Worm (Caenorhabditis elegans) whole organism, L4 larva: ENCODE data around the gene Y67H2A.2.
A peak's percentile ranks its signal among the peaks of the same experiment; 100 is the strongest.

Experiments used
- D1046.2 ChIP-seq: fragments of 200-800 bp; sonication (Bioruptor generic); IDR thresholded peaks from 2 replicates; pipeline ENCODE4 v1.3.6; 2022; ENCODE audit warnings: missing genetic modification characterization, missing compliant biosample characterization
- F10B5.3 ChIP-seq: sonication (generic microtip); optimal IDR thresholded peaks from 2 replicates; lab custom pipeline; 2016; ENCODE audit warnings: mild to moderate bottlenecking, missing genetic modification characterization, missing compliant biosample characterization
- R02D3.7 ChIP-seq: fragments of 150-350 bp; sonication (generic microtip); optimal IDR thresholded peaks from 3 replicates; lab custom pipeline; 2014; ENCODE audit warnings: missing biosample characterization, missing genetic modification characterization
- T26A8.4 ChIP-seq: fragments of 200-800 bp; sonication (Bioruptor generic); IDR thresholded peaks from 2 replicates; pipeline ENCODE4 v1.3.6; 2022; ENCODE audit warnings: missing genetic modification characterization, missing compliant biosample characterization
- Y48G9A.11 ChIP-seq: fragments of 200-800 bp; sonication (Bioruptor generic); IDR thresholded peaks from 2 replicates; pipeline ENCODE4 v1.3.6; 2022; ENCODE audit warnings: missing genetic modification reagents, missing genetic modification characterization, missing compliant biosample characterization
- ZK337.2 ChIP-seq: fragments of 200-800 bp; sonication (Bioruptor generic); IDR thresholded peaks from 2 replicates; pipeline ENCODE4 v1.3.6; 2022; ENCODE audit warnings: missing genetic modification reagents, missing genetic modification characterization, missing compliant biosample characterization
- ZK546.5 ChIP-seq, 2 experiments: sonication (generic microtip); optimal IDR thresholded peaks; 2 replicates each; lab custom pipeline; 2017; ENCODE audit warnings: missing biosample characterization in 2 of 2, missing genetic modification characterization in 2 of 2
- aha-1 ChIP-seq: fragments of 150-350 bp; peaks from one replicate; lab custom pipeline; 2014; ENCODE audit warnings: missing biosample characterization, missing genetic modification characterization
- aly-2 ChIP-seq: sonication (generic microtip); optimal IDR thresholded peaks from 2 replicates; lab custom pipeline; 2018; ENCODE audit warnings: missing biosample characterization, missing genetic modification characterization
- ama-1 ChIP-seq: fragments of 150-350 bp; optimal IDR thresholded peaks from 2 replicates; lab custom pipeline; 2014; ENCODE audit warnings: inconsistent platforms, mixed read lengths
- attf-4 ChIP-seq: sonication (generic microtip); optimal IDR thresholded peaks from 3 replicates; lab custom pipeline; 2017; ENCODE audit warnings: missing biosample characterization, missing genetic modification characterization
- ceh-32 ChIP-seq: sonication (generic microtip); optimal IDR thresholded peaks from 2 replicates; lab custom pipeline; 2016; ENCODE audit warnings: mild to moderate bottlenecking, missing genetic modification characterization, missing compliant biosample characterization; ENCODE audit not compliant: poor library complexity
- ceh-82 ChIP-seq: sonication (generic microtip); optimal IDR thresholded peaks from 2 replicates; lab custom pipeline; 2017; ENCODE audit warnings: missing biosample characterization, missing genetic modification characterization
- ces-1 ChIP-seq: fragments of 150-350 bp; sonication (generic microtip); optimal IDR thresholded peaks from 4 replicates; lab custom pipeline; 2014; ENCODE audit warnings: missing biosample characterization, missing genetic modification reagents, missing genetic modification characterization
- daf-16 ChIP-seq, 3 experiments: sonication (generic microtip); optimal IDR thresholded peaks; 2 replicates each; lab custom pipeline; 2016 to 2017; ENCODE audit warnings: missing genetic modification characterization in 3 of 3, missing genetic modification reagents in 3 of 3, mild to moderate bottlenecking in 2 of 3, missing compliant biosample characterization in 2 of 3, missing biosample characterization in 1 of 3, moderate library complexity in 1 of 3
- daf-19 ChIP-seq: fragments of 200-800 bp; sonication (Bioruptor generic); conservative IDR thresholded peaks from 2 replicates; pipeline ENCODE4 v1.3.6; 2022; ENCODE audit warnings: missing genetic modification characterization, missing compliant biosample characterization
- dmd-9 ChIP-seq: fragments of 200-800 bp; sonication (Bioruptor generic); IDR thresholded peaks from 2 replicates; pipeline ENCODE4 v1.3.6; 2022; ENCODE audit warnings: missing genetic modification reagents, missing genetic modification characterization, missing compliant biosample characterization
- duxl-1 ChIP-seq: sonication (generic microtip); optimal IDR thresholded peaks from 2 replicates; lab custom pipeline; 2016; ENCODE audit warnings: mild to moderate bottlenecking, missing genetic modification characterization, moderate library complexity, missing compliant biosample characterization; ENCODE audit not compliant: poor library complexity
- gei-8 ChIP-seq: fragments of 200-800 bp; sonication (Bioruptor generic); optimal IDR thresholded peaks from 2 replicates; lab custom pipeline; 2018; ENCODE audit warnings: mild to moderate bottlenecking, missing genetic modification characterization, missing compliant biosample characterization
- hif-1 ChIP-seq, 2 experiments: sonication (generic microtip); optimal IDR thresholded peaks; 2 replicates each; lab custom pipeline; 2016 to 2017; ENCODE audit warnings: missing compliant biosample characterization in 2 of 2, missing genetic modification characterization in 2 of 2, missing genetic modification reagents in 2 of 2, missing genotype in 2 of 2, mild to moderate bottlenecking in 1 of 2
- hlh-11 ChIP-seq: fragments of 200-800 bp; sonication (Bioruptor generic); optimal IDR thresholded peaks from 2 replicates; lab custom pipeline; 2018; ENCODE audit warnings: mild to moderate bottlenecking, missing genetic modification characterization, missing compliant biosample characterization
- hlh-30 ChIP-seq: sonication (generic microtip); optimal IDR thresholded peaks from 2 replicates; lab custom pipeline; 2017; ENCODE audit warnings: antibody characterized with exemption, mild to moderate bottlenecking, missing genetic modification characterization, missing compliant biosample characterization; ENCODE audit not compliant: insufficient read depth
- lim-7 ChIP-seq: fragments of 200-800 bp; sonication (Bioruptor generic); IDR thresholded peaks from 2 replicates; pipeline ENCODE4 v1.3.6; 2022; ENCODE audit warnings: missing genetic modification characterization, missing compliant biosample characterization
- lin-1 ChIP-seq: fragments of 200-800 bp; sonication (Bioruptor generic); IDR thresholded peaks from 2 replicates; pipeline ENCODE4 v1.3.6; 2022; ENCODE audit warnings: missing genetic modification reagents, missing genetic modification characterization, missing compliant biosample characterization
- lin-13 ChIP-seq: fragments of 150-350 bp; optimal IDR thresholded peaks from 2 replicates; lab custom pipeline; 2014; ENCODE audit warnings: missing biosample characterization, missing genetic modification reagents, missing genetic modification characterization
- lin-29 ChIP-seq: fragments of 200-800 bp; sonication (Bioruptor generic); IDR thresholded peaks from 2 replicates; pipeline ENCODE4 v1.3.6; 2022; ENCODE audit warnings: missing genetic modification reagents, missing genetic modification characterization, missing compliant biosample characterization
- lin-38 ChIP-seq: fragments of 200-800 bp; sonication (Bioruptor generic); IDR thresholded peaks from 2 replicates; pipeline ENCODE4 v1.3.6; 2022; ENCODE audit warnings: missing genetic modification reagents, missing genetic modification characterization, missing compliant biosample characterization
- lin-39 ChIP-seq: fragments of 150-350 bp; optimal IDR thresholded peaks from 2 replicates; lab custom pipeline; 2014; ENCODE audit warnings: missing biosample characterization, missing genetic modification reagents, missing genetic modification characterization
- madf-5 ChIP-seq, 2 experiments: fragments of 200-800 bp; sonication (Bioruptor generic); IDR thresholded peaks; 2 replicates each; pipeline ENCODE4 v1.3.6; 2022; ENCODE audit warnings: missing compliant biosample characterization in 2 of 2, missing genetic modification characterization in 2 of 2
- mdl-1 ChIP-seq, 2 experiments: fragments of 150-350 bp in 1 of 2; sonication (generic microtip) in 1 of 2; optimal IDR thresholded peaks; 2 replicates each; lab custom pipeline; 2014 to 2017; ENCODE audit warnings: missing biosample characterization in 2 of 2, missing genetic modification characterization in 2 of 2
- mes-2 ChIP-seq: sonication (generic microtip); optimal IDR thresholded peaks from 2 replicates; lab custom pipeline; 2016; ENCODE audit warnings: missing genotype, mild to moderate bottlenecking, missing genetic modification characterization, missing compliant biosample characterization; ENCODE audit not compliant: poor library complexity, severe bottlenecking
- mxl-2 ChIP-seq: fragments of 200-800 bp; sonication (Bioruptor generic); conservative IDR thresholded peaks from 2 replicates; pipeline ENCODE4 v1.3.6; 2022; ENCODE audit warnings: missing genetic modification reagents, missing genetic modification characterization, missing compliant biosample characterization
- nhr-102 ChIP-seq: sonication (generic microtip); optimal IDR thresholded peaks from 2 replicates; lab custom pipeline; 2016; ENCODE audit warnings: mild to moderate bottlenecking, missing genetic modification characterization, moderate library complexity, missing compliant biosample characterization
- nhr-111 ChIP-seq: fragments of 200-800 bp; sonication (Bioruptor generic); optimal IDR thresholded peaks from 2 replicates; lab custom pipeline; 2018; ENCODE audit warnings: mild to moderate bottlenecking, missing genetic modification characterization, missing compliant biosample characterization
- nhr-25 ChIP-seq: sonication (generic microtip); optimal IDR thresholded peaks from 2 replicates; lab custom pipeline; 2017; ENCODE audit warnings: missing genetic modification characterization, mild to moderate bottlenecking, missing compliant biosample characterization, antibody characterized with exemption, moderate library complexity, borderline replicate concordance; ENCODE audit not compliant: insufficient read depth
- nhr-28 ChIP-seq: fragments of 150-350 bp; optimal IDR thresholded peaks from 2 replicates; lab custom pipeline; 2014; ENCODE audit warnings: missing biosample characterization, missing genetic modification characterization
- nhr-48 ChIP-seq: sonication (generic microtip); optimal IDR thresholded peaks from 2 replicates; lab custom pipeline; 2016; ENCODE audit warnings: mild to moderate bottlenecking, missing genetic modification characterization, missing compliant biosample characterization
- nhr-6 ChIP-seq: fragments of 150-350 bp; optimal IDR thresholded peaks from 2 replicates; lab custom pipeline; 2014; ENCODE audit warnings: missing biosample characterization, missing genetic modification characterization
- php-3 ChIP-seq: fragments of 200-800 bp; sonication (Bioruptor generic); IDR thresholded peaks from 2 replicates; pipeline ENCODE4 v1.3.6; 2022; ENCODE audit warnings: missing genetic modification reagents, missing genetic modification characterization, missing compliant biosample characterization
- pqm-1 ChIP-seq: sonication (generic microtip); optimal IDR thresholded peaks from 2 replicates; lab custom pipeline; 2017; ENCODE audit warnings: missing biosample characterization, missing genetic modification characterization
- sdz-12 ChIP-seq: fragments of 200-800 bp; sonication (Bioruptor generic); optimal IDR thresholded peaks from 2 replicates; lab custom pipeline; 2018; ENCODE audit warnings: mild to moderate bottlenecking, missing genetic modification characterization, missing compliant biosample characterization
- skn-1 ChIP-seq: fragments of 150-350 bp; optimal IDR thresholded peaks from 2 replicates; lab custom pipeline; 2014; ENCODE audit warnings: missing biosample characterization, missing genetic modification characterization
- snpc-4 ChIP-seq: fragments of 150-350 bp; optimal IDR thresholded peaks from 2 replicates; lab custom pipeline; 2014; ENCODE audit warnings: missing biosample characterization, missing genetic modification characterization
- spr-1 ChIP-seq: sonication (generic microtip); optimal IDR thresholded peaks from 2 replicates; lab custom pipeline; 2016; ENCODE audit warnings: mild to moderate bottlenecking, missing genetic modification characterization, missing compliant biosample characterization
- tag-97 ChIP-seq: fragments of 200-800 bp; sonication (Bioruptor generic); IDR thresholded peaks from 2 replicates; pipeline ENCODE4 v1.3.6; 2022; ENCODE audit warnings: missing genetic modification characterization, missing compliant biosample characterization
- unc-130 ChIP-seq: sonication (generic microtip); optimal IDR thresholded peaks from 2 replicates; lab custom pipeline; 2016; ENCODE audit warnings: missing genetic modification reagents, missing genetic modification characterization, missing compliant biosample characterization
- vab-7 ChIP-seq: fragments of 200-800 bp; sonication (Bioruptor generic); IDR thresholded peaks from 2 replicates; pipeline ENCODE4 v1.3.6; 2022; ENCODE audit warnings: missing genetic modification reagents, missing genetic modification characterization, missing compliant biosample characterization
- zfp-3 ChIP-seq: fragments of 200-800 bp; sonication (Bioruptor generic); conservative IDR thresholded peaks from 2 replicates; pipeline ENCODE4 v1.3.6; 2022; ENCODE audit warnings: missing genetic modification reagents, missing genetic modification characterization, missing compliant biosample characterization
- zip-2 ChIP-seq: fragments of 150-350 bp; optimal IDR thresholded peaks from 2 replicates; lab custom pipeline; 2014; ENCODE audit warnings: missing biosample characterization, missing genetic modification characterization

The Y67H2A.2 gene

ce11 chrIV:13297746-13298145 is at the start of gene Y67H2A.2, which contains the start of gene micu-1 (continued):
- TF ChIP-seq nhr-102 (tag; lab: Kevin White, UChicago), result peak; percentile 45
- no peak for TF ChIP-seq attf-4
- TF ChIP-seq aha-1 (tag; lab: Kevin White, UChicago), result peak; percentile 98
- TF ChIP-seq unc-130, result peak; percentile 11
- TF ChIP-seq lin-29 (GFP tag; lab: Robert Waterston, UW), result no peak
- TF ChIP-seq ceh-32, result no peak
- TF ChIP-seq lim-7 (GFP tag; lab: Robert Waterston, UW), result no peak
- TF ChIP-seq sdz-12 (GFP tag; lab: Kevin White, UChicago), result no peak
- peak; percentile 83 for TF ChIP-seq mes-2

ce11 chrIV:13347232-13347715 is 49.7 kb upstream of the Y67H2A.2 start, which contains the start of gene W02A2.9:
W02A2.9 (plus strand) TSS chrIV:13347665.
- TF ChIP-seq aly-2 (tag; lab: Kevin White, UChicago) (no peak), unc-130 (no peak), lin-39 (tag; lab: Kevin White, UChicago) (no peak), Y48G9A.11 (GFP tag; lab: Robert Waterston, UW) (no peak), lin-13 (GFP tag; lab: Kevin White, UChicago) (no peak), php-3 (GFP tag; lab: Robert Waterston, UW) (0 out of 2 replicates have a peak, but pooled peaks have one; percentile 28), vab-7 (GFP tag; lab: Robert Waterston, UW) (no peak), hif-1 (tag; optimal IDR thresholded peaks at IDR 0.05; lab: Kevin White, UChicago) (peak in 1 of 2 experiments; percentile 57), snpc-4 (no peak), D1046.2 (GFP tag; lab: Robert Waterston, UW) (no peak), spr-1 (tag; lab: Kevin White, UChicago) (no peak), gei-8 (no peak), R02D3.7 (tag; lab: Kevin White, UChicago) (no peak), dmd-9 (GFP tag; lab: Robert Waterston, UW) (no peak), mdl-1 (tag; optimal IDR thresholded peaks at IDR 0.05; lab: Kevin White, UChicago) (peak in 1 of 2 experiments; percentile 37), T26A8.4 (GFP tag; lab: Robert Waterston, UW) (no peak), tag-97 (GFP tag; lab: Robert Waterston, UW) (no peak), daf-16 (GFP tag; optimal IDR thresholded peaks at IDR 0.05; lab: Kevin White, UChicago) (no peak), daf-16 (tag; optimal IDR thresholded peaks at IDR 0.05; lab: Kevin White, UChicago) (peak; percentile 95), skn-1 (tag; lab: Kevin White, UChicago) (no peak), daf-19 (GFP tag; lab: Robert Waterston, UW) (no peak), nhr-28 (peak; percentile 57), ZK546.5 (tag; optimal IDR thresholded peaks at IDR 0.05; lab: Kevin White, UChicago) (no peak), nhr-111 (GFP tag; lab: Kevin White, UChicago) (no peak), ZK337.2 (no peak), ceh-82 (no peak), ces-1 (GFP tag; lab: Kevin White, UChicago) (no peak), lin-38 (GFP tag; lab: Robert Waterston, UW) (no peak), pqm-1 (tag; lab: Kevin White, UChicago) (peak; percentile 96), nhr-25 (tag; lab: Kevin White, UChicago) (no peak), mxl-2 (GFP tag; lab: Robert Waterston, UW) (no peak), ama-1 (lab: Kevin White, UChicago) (no peak), nhr-6 (tag; lab: Kevin White, UChicago) (no peak), duxl-1 (tag; lab: Kevin White, UChicago) (no peak), lim-7 (GFP tag; lab: Robert Waterston, UW) (no peak), hlh-30 (tag; lab: Kevin White, UChicago) (no peak), zip-2 (tag; lab: Kevin White, UChicago) (no peak), zfp-3 (no peak), madf-5 (GFP tag; IDR thresholded peaks at IDR 0.05; lab: Robert Waterston, UW) (no peak), nhr-48 (tag; lab: Kevin White, UChicago) (peak; percentile 41), lin-1 (no peak), lin-29 (GFP tag; lab: Robert Waterston, UW) (no peak), F10B5.3 (tag; lab: Kevin White, UChicago) (no peak), hlh-11 (tag; lab: Kevin White, UChicago) (peak; percentile 52)
